Fruit fly (Drosophila melanogaster): ENCODE measurements around the gene CG11911.

CG11911 gene

dm6 chr2L:271553-271952 is 49.5 kb downstream of the CG11911 start, which contains the start of gene Dus1 (continued):
- TF ChIP-seq CG4617 (GFP tag; optimal IDR thresholded peaks at IDR 0.05; ENCODE audit: borderline replicate concordance) (peak; percentile 44), so (GFP tag; IDR thresholded peaks at IDR 0.05) (no peak), CG11695 (GFP tag; IDR thresholded peaks at IDR 0.05) (no peak), Stat92E (GFP tag; optimal IDR thresholded peaks at IDR 0.05) (peak in 1 of 3 experiments; percentile 64), tup (GFP tag; optimal IDR thresholded peaks at IDR 0.05) (no peak), dati (GFP tag; IDR thresholded peaks at IDR 0.05) (no peak), tll (GFP tag; optimal IDR thresholded peaks at IDR 0.05) (no peak), CG3281 (GFP tag; optimal IDR thresholded peaks at IDR 0.05) (peak; percentile 34), BEAF-32 (GFP tag; optimal IDR thresholded peaks at IDR 0.05) (peak; percentile 72), Opbp (GFP tag; IDR thresholded peaks at IDR 0.05; ENCODE audit: partially characterized antibody) (peak; percentile 58; the same call in 2 of the 3 replicates), Pdp1 (GFP tag; optimal IDR thresholded peaks at IDR 0.05) (no peak), Gsc (GFP tag; IDR thresholded peaks at IDR 0.05) (no peak), CG31388 (GFP tag; optimal IDR thresholded peaks at IDR 0.05) (no peak), Hmr (GFP tag; optimal IDR thresholded peaks at IDR 0.05) (no peak), repo (GFP tag; optimal IDR thresholded peaks at IDR 0.05) (no peak), Fer1 (GFP tag; optimal IDR thresholded peaks at IDR 0.05) (peak; percentile 48), dm (GFP tag; optimal IDR thresholded peaks at IDR 0.05) (peak; percentile 84), gem (tag; optimal IDR thresholded peaks at IDR 0.05) (no peak), CG17829 (tag; optimal IDR thresholded peaks at IDR 0.05) (peak; percentile 53), CG4424 (GFP tag; optimal IDR thresholded peaks at IDR 0.05) (no peak), CG34422 (GFP tag; IDR thresholded peaks at IDR 0.05) (peak; percentile 49; the same call in 1 of the 3 replicates), eyg (GFP tag; optimal IDR thresholded peaks at IDR 0.05) (no peak), Rfx (GFP tag; IDR thresholded peaks at IDR 0.05) (no peak), pita (GFP tag; optimal IDR thresholded peaks at IDR 0.05) (no peak), sim (GFP tag; IDR thresholded peaks at IDR 0.05) (no peak), sisA (GFP tag; IDR thresholded peaks at IDR 0.05) (no peak), vvl (GFP tag; IDR thresholded peaks at IDR 0.05) (peak; percentile 75), toy (GFP tag; IDR thresholded peaks at IDR 0.05) (no peak), Aef1 (GFP tag; IDR thresholded peaks at IDR 0.05) (no peak), GATAe (GFP tag; conservative IDR thresholded peaks at IDR 0.05) (no peak), inv (GFP tag; IDR thresholded peaks at IDR 0.05; ENCODE audit: partially characterized antibody) (peak; percentile 52), CG14860 (GFP tag; IDR thresholded peaks at IDR 0.05; ENCODE audit: partially characterized antibody) (peak; percentile 58; the same call in 2 of the 3 replicates), Tbp (GFP tag; optimal IDR thresholded peaks at IDR 0.05) (no peak), CG8924 (tag; optimal IDR thresholded peaks at IDR 0.05) (peak; percentile 24), p53 (GFP tag; optimal IDR thresholded peaks at IDR 0.05) (no peak), CG6791 (GFP tag; IDR thresholded peaks at IDR 0.05; ENCODE audit: partially characterized antibody) (peak; percentile 77), kni (GFP tag; optimal IDR thresholded peaks at IDR 0.05) (no peak), dysf (GFP tag; IDR thresholded peaks at IDR 0.05) (no peak), CG11723 (GFP tag; optimal IDR thresholded peaks at IDR 0.05) (no peak), Ssrp (tag; optimal IDR thresholded peaks at IDR 0.05) (no peak), hb (GFP tag; IDR thresholded peaks at IDR 0.05; ENCODE audit: partially characterized antibody) (peak; percentile 59; the same call in 2 of the 3 replicates), pzg (GFP tag; optimal IDR thresholded peaks at IDR 0.05) (peak; percentile 71), CG1603 (tag; optimal IDR thresholded peaks at IDR 0.05) (peak; percentile 59), Dip2 (GFP tag; IDR thresholded peaks at IDR 0.05) (no peak), CG7357 (GFP tag; IDR thresholded peaks at IDR 0.05) (no peak), CG8765 (GFP tag; IDR thresholded peaks at IDR 0.05) (no peak), BtbVII (GFP tag; optimal IDR thresholded peaks at IDR 0.05) (no peak), h (optimal IDR thresholded peaks at IDR 0.05) (no peak), Lim3 (GFP tag; IDR thresholded peaks at IDR 0.05) (no peak), CG7987 (GFP tag; optimal IDR thresholded peaks at IDR 0.05) (no peak), caup (GFP tag; optimal IDR thresholded peaks at IDR 0.05; ENCODE audit: severe bottlenecking) (no peak)
